Worm (Caenorhabditis elegans) whole organism, L3 larva: ENCODE results near the gene lipl-8.

Experiments used
- ZK546.5 ChIP-seq: sonication (generic microtip); optimal IDR thresholded peaks from 2 replicates; lab custom pipeline; 2017; ENCODE audit warnings: missing biosample characterization, missing genetic modification characterization
- egl-5 ChIP-seq: fragments of 150-350 bp; optimal IDR thresholded peaks from 2 replicates; lab custom pipeline; 2017; ENCODE audit warnings: missing biosample characterization, missing genetic modification reagents, missing genetic modification characterization, inconsistent platforms
- elt-1 ChIP-seq: fragments of 150-350 bp; optimal IDR thresholded peaks from 2 replicates; lab custom pipeline; 2014; ENCODE audit warnings: missing biosample characterization, missing genetic modification characterization
- elt-2 ChIP-seq: sonication (generic microtip); optimal IDR thresholded peaks from 2 replicates; lab custom pipeline; 2016; ENCODE audit warnings: missing genetic modification reagents, mild to moderate bottlenecking, missing genetic modification characterization, missing compliant biosample characterization
- eor-1 ChIP-seq, 2 experiments: fragments of 150-350 bp; optimal IDR thresholded peaks; 2 replicates each; lab custom pipeline; 2014 to 2018; ENCODE audit warnings: missing biosample characterization in 2 of 2, missing genetic modification characterization in 2 of 2
- nhr-11 ChIP-seq: fragments of 150-350 bp; optimal IDR thresholded peaks from 2 replicates; lab custom pipeline; 2014; ENCODE audit warnings: missing biosample characterization, missing genetic modification characterization
- nhr-25 ChIP-seq: sonication (generic microtip); optimal IDR thresholded peaks from 2 replicates; lab custom pipeline; 2017; ENCODE audit warnings: missing biosample characterization, missing genetic modification characterization
- nhr-28 ChIP-seq: fragments of 150-350 bp; optimal IDR thresholded peaks from 2 replicates; lab custom pipeline; 2014; ENCODE audit warnings: missing biosample characterization, missing genetic modification characterization
- nhr-76 ChIP-seq: fragments of 150-350 bp; sonication (generic microtip); optimal IDR thresholded peaks from 5 replicates; lab custom pipeline; 2014; ENCODE audit warnings: missing biosample characterization, missing genetic modification characterization
- nhr-77 ChIP-seq: fragments of 150-350 bp; optimal IDR thresholded peaks from 2 replicates; lab custom pipeline; 2014; ENCODE audit warnings: missing biosample characterization, missing genetic modification characterization
- pha-4 ChIP-seq: fragments of 150-350 bp; optimal IDR thresholded peaks from 2 replicates; lab custom pipeline; 2014; ENCODE audit warnings: missing biosample characterization, missing genetic modification reagents, missing genetic modification characterization
- skn-1 ChIP-seq: fragments of 150-350 bp; optimal IDR thresholded peaks from 2 replicates; lab custom pipeline; 2014; ENCODE audit warnings: missing biosample characterization, missing genetic modification characterization
- tbx-2 ChIP-seq: sonication (generic microtip); optimal IDR thresholded peaks from 2 replicates; lab custom pipeline; 2016; ENCODE audit warnings: mild to moderate bottlenecking, missing genetic modification characterization, missing compliant biosample characterization

Gene lipl-8

ce11 chrV:14696604-14697307, 51.8 kb downstream of the lipl-8 start, which contains the start of gene unc-112 (continued):
- no peak for TF ChIP-seq nhr-77 (tag; lab: Kevin White, UChicago)
- peak; percentile 15 for TF ChIP-seq nhr-76 (tag; lab: Kevin White, UChicago)
- no peak for TF ChIP-seq tbx-2
- TF ChIP-seq nhr-11 (tag; lab: Kevin White, UChicago): peak; percentile 55
- peak; percentile 26 for TF ChIP-seq skn-1
- TF ChIP-seq nhr-25: peak; percentile 85
- TF ChIP-seq elt-1 (tag; lab: Kevin White, UChicago): no peak

- TF ChIP-seq elt-1 (tag; lab: Kevin White, UChicago): no peak
- TF ChIP-seq ZK546.5 (tag; lab: Kevin White, UChicago): no peak
- no peak for TF ChIP-seq elt-2 (tag; lab: Kevin White, UChicago)
- TF ChIP-seq egl-5 (tag; lab: Kevin White, UChicago): no peak
- TF ChIP-seq eor-1 (tag; optimal IDR thresholded peaks at IDR 0.05; lab: Kevin White, UChicago): no peak
- no peak for TF ChIP-seq nhr-28
- TF ChIP-seq pha-4: no peak
Measured at ce11 chrV:14695713-14696112, 52.8 kb downstream of the lipl-8 start.
